Worm (Caenorhabditis elegans) whole organism, midembryonic: Measurements from ENCODE around the gene T16G1.3.

ENCODE experiments used
- T22C8.4 ChIP-seq: fragments of 200-800 bp; sonication (Bioruptor generic); IDR thresholded peaks from 2 replicates; pipeline ENCODE4 v1.3.6; 2022; ENCODE audit warnings: missing genetic modification characterization, missing compliant biosample characterization
- cog-1 ChIP-seq: sonication (generic microtip); optimal IDR thresholded peaks from 2 replicates; lab custom pipeline; 2016; ENCODE audit warnings: missing genetic modification characterization, missing compliant biosample characterization
- flt-1 ChIP-seq: fragments of 200-800 bp; sonication (Bioruptor generic); IDR thresholded peaks from 2 replicates; pipeline ENCODE4 v1.3.6; 2022; ENCODE audit warnings: missing genetic modification characterization, missing compliant biosample characterization
- klf-2 ChIP-seq: fragments of 200-800 bp; sonication (Bioruptor generic); conservative IDR thresholded peaks from 2 replicates; pipeline ENCODE4 v1.3.6; 2022; ENCODE audit warnings: missing genetic modification reagents, missing genetic modification characterization, missing compliant biosample characterization
- med-1 ChIP-seq: sonication (generic microtip); optimal IDR thresholded peaks from 2 replicates; lab custom pipeline; 2017; ENCODE audit warnings: missing genetic modification characterization, mild to moderate bottlenecking, missing compliant biosample characterization, antibody characterized with exemption, missing genetic modification reagents; ENCODE audit not compliant: insufficient read depth
- ref-1 ChIP-seq: fragments of 200-800 bp; sonication (Bioruptor generic); conservative IDR thresholded peaks from 2 replicates; pipeline ENCODE4 v1.3.6; 2022; ENCODE audit warnings: missing genetic modification reagents, missing genetic modification characterization, missing compliant biosample characterization
- tab-1 ChIP-seq: fragments of 200-800 bp; sonication (Bioruptor generic); IDR thresholded peaks from 2 replicates; pipeline ENCODE4 v1.3.6; 2022; ENCODE audit warnings: missing genetic modification characterization, missing compliant biosample characterization
- ztf-23 ChIP-seq: fragments of 200-800 bp; sonication (Bioruptor generic); IDR thresholded peaks from 2 replicates; pipeline ENCODE4 v1.3.6; 2022; ENCODE audit warnings: missing genetic modification reagents, missing genetic modification characterization, missing compliant biosample characterization
- ztf-29 ChIP-seq: fragments of 200-800 bp; sonication (Bioruptor generic); IDR thresholded peaks from 2 replicates; pipeline ENCODE4 v1.3.6; 2022; ENCODE audit warnings: missing genetic modification reagents, missing genetic modification characterization, missing compliant biosample characterization

The T16G1.3 gene

DNA sequence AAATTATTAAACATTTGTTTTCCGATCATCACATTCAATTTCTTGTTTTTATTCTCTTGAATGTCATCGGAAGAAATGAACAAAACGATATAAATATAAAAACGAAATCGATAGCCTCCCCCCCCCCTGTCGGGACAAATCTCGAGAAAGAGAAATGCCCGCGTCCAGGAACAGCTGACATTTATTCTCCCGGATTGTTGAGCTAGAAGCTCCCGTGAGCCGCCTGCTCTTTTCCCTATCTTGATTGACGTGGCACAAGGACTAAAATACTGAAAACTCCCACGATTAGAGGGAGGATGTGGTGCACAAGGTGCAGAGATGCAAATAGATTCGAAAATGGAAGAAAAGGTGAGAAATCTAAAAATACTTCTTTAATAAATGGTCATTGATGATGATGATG is 47.3 kb downstream of the T16G1.3 start:
- TF ChIP-seq ztf-23 (GFP tag; lab: Robert Waterston, UW) (no peak), klf-2 (no peak), T22C8.4 (GFP tag; lab: Robert Waterston, UW) (no peak), flt-1 (no peak), tab-1 (GFP tag; lab: Robert Waterston, UW) (no peak), cog-1 (tag; lab: Kevin White, UChicago) (no peak), ref-1 (GFP tag; lab: Robert Waterston, UW) (no peak), ztf-29 (GFP tag; lab: Robert Waterston, UW) (no peak), med-1 (GFP tag; lab: Kevin White, UChicago) (no peak)

ce11 chrV:12895772-12896171 is 48.4 kb downstream of the T16G1.3 start, which contains the start of gene ttbk-7:
TSS of gene ttbk-7 (minus strand) at chrV:12895872.
- TF ChIP-seq ref-1 (GFP tag; lab: Robert Waterston, UW) (no peak), T22C8.4 (GFP tag; lab: Robert Waterston, UW) (no peak), klf-2 (no peak), ztf-29 (GFP tag; lab: Robert Waterston, UW) (no peak), cog-1 (tag; lab: Kevin White, UChicago) (no peak), med-1 (GFP tag; lab: Kevin White, UChicago) (no peak), flt-1 (no peak), tab-1 (GFP tag; lab: Robert Waterston, UW) (no peak), ztf-23 (GFP tag; lab: Robert Waterston, UW) (no peak)
